Worm (Caenorhabditis elegans): ENCODE data around the gene ssp-10.
"Not testable (repeated sequence)": the region's sequence is repeated elsewhere in the genome, so short reads cannot be mapped to it uniquely, and the experiment has no call there.

ssp-10 gene

DNA sequence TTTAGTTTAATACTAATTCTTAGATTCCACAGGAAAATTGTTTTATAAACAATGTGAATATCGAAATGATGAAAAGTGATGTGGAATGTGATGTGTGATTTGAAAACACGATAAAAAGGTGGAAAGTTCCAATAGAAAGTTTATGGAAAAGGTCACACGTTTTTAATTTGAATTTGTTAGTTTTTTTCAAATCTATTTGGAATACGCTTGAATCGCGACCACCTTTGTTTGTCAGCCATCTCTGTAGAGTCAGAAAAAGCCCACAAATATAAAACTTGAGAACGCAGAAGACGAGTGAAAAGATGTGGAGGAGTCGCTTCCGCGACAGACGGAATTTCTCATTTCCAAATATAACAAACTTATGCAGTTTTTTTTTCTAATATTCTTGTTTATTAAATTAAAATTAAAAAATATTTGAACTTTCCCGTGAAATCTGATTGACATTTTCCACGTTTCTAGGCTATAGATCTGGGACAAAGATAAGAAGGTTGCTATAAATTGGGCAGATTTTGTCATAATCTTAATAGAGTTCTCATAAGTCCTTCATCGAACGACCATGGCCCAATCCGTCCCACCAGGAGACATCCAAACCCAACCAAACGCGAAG, 9.7 kb downstream of the ssp-10 start, which contains the start of the genes kin-24 and msp-56:
kin-24 (minus strand) TSS at position 101 of the 607 bp plus-strand sequence.
msp-56 (plus strand) TSS at position 557 of the 607 bp plus-strand sequence.
- TF ChIP-seq fkh-3 (tag; optimal IDR thresholded peaks at IDR 0.05) = no peak
- no peak for TF ChIP-seq ztf-6 (GFP tag; IDR thresholded peaks at IDR 0.05)
- no peak for TF ChIP-seq repo-1 (tag; optimal IDR thresholded peaks at IDR 0.05)
- TF ChIP-seq F52B5.7 (tag; optimal IDR thresholded peaks at IDR 0.05) = no peak
- TF ChIP-seq zim-3 (tag; optimal IDR thresholded peaks at IDR 0.05) = no peak
- no peak for TF ChIP-seq lsy-27 (tag; optimal IDR thresholded peaks at IDR 0.05; ENCODE audit: borderline replicate concordance, insufficient read depth)
- TF ChIP-seq ceh-58 (GFP tag; IDR thresholded peaks at IDR 0.05) = no peak
- TF ChIP-seq pha-4 (tag; optimal IDR thresholded peaks at IDR 0.05) = no peak
- no peak for TF ChIP-seq ztf-22 (GFP tag; optimal IDR thresholded peaks at IDR 0.05)
- TF ChIP-seq cebp-2 (GFP tag; IDR thresholded peaks at IDR 0.05) = no peak
- no peak for TF ChIP-seq aptf-3 (GFP tag; IDR thresholded peaks at IDR 0.05)
- TF ChIP-seq snpc-3.4 (tag; optimal IDR thresholded peaks at IDR 0.05) = no peak

- not testable (repeated sequence) for TF ChIP-seq sdz-38 (tag; optimal IDR thresholded peaks at IDR 0.05); cebp-2 (GFP tag; IDR thresholded peaks at IDR 0.05); K11D2.4 (GFP tag; IDR thresholded peaks at IDR 0.05)
Observed at ce11 chrIV:9837349-9837748, 13.5 kb downstream of the ssp-10 start, which contains the start of gene msp-10. TSS of gene msp-10 (plus strand) at chrIV:9837649.

DNA sequence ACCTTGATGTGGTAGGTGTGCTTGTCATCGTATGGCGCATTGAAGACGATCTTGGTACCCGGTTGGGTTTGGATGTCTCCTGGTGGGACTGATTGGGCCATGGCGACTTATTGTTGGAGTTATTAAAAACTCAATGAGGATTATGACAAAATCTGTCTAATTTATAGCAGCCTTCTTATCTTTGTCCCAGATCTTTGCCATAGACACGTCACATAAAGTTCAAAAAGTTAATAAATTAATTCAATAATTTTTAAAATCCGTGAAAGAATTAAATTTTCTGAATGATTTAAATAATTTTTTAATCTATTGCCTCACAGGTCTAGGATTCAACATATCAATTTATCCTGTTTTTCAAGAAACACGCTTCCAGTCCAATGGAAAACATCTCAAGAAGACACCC, 14.5 kb downstream of the ssp-10 start, which contains the start of gene msp-81:
msp-81 (minus strand) TSS at position 101 of the 400 bp plus-strand sequence.
- no peak for TF ChIP-seq lsl-1 (GFP tag; optimal IDR thresholded peaks at IDR 0.05)
- TF ChIP-seq F33H1.4 (GFP tag; IDR thresholded peaks at IDR 0.05) = no peak
- no peak for TF ChIP-seq Y53G8AR.9 (GFP tag; conservative IDR thresholded peaks at IDR 0.05)
- no peak for TF ChIP-seq let-607 (tag; optimal IDR thresholded peaks at IDR 0.05)
- TF ChIP-seq nfyb-1 (GFP tag; IDR thresholded peaks at IDR 0.05) = no peak
- no peak for TF ChIP-seq F57A8.1 (GFP tag; optimal IDR thresholded peaks at IDR 0.05)
- TF ChIP-seq lin-26 (GFP tag; IDR thresholded peaks at IDR 0.05) = no peak
- TF ChIP-seq athp-1 (tag; optimal IDR thresholded peaks at IDR 0.05) = no peak
- TF ChIP-seq rpc-1 (optimal IDR thresholded peaks at IDR 0.05) = no peak
- TF ChIP-seq rpc-1 (tag; optimal IDR thresholded peaks at IDR 0.05) = no peak
- no peak for TF ChIP-seq egrh-3 (GFP tag; IDR thresholded peaks at IDR 0.05)
- no peak for TF ChIP-seq mel-28 (tag; optimal IDR thresholded peaks at IDR 0.05; ENCODE audit: borderline replicate concordance)
- TF ChIP-seq him-1 (tag; optimal IDR thresholded peaks at IDR 0.05) = no peak
- TF ChIP-seq lsy-27 (tag; optimal IDR thresholded peaks at IDR 0.05; ENCODE audit: borderline replicate concordance, insufficient read depth) = no peak

- TF ChIP-seq gei-17 (GFP tag; optimal IDR thresholded peaks at IDR 0.05) (no peak), hrde-1 (tag; optimal IDR thresholded peaks at IDR 0.05; ENCODE audit: borderline replicate concordance) (no peak), D2030.7 (GFP tag; IDR thresholded peaks at IDR 0.05) (no peak), dox-1 (GFP tag; IDR thresholded peaks at IDR 0.05) (no peak), tbp1 (GFP tag; optimal IDR thresholded peaks at IDR 0.05) (no peak), bed-1 (GFP tag; IDR thresholded peaks at IDR 0.05) (no peak)
Observed at ce11 chrIV:9833337-9833736, 17.5 kb downstream of the ssp-10 start.
